Fruit fly (Drosophila melanogaster) whole organism, embryonic: ENCODE data around the gene CG16957.

Experiments
- Bgb ChIP-seq: fragments of 200-800 bp; sonication (Bioruptor generic); IDR thresholded peaks from 2 replicates; pipeline ENCODE4 v1.3.6; 2022; ENCODE audit warnings: missing biosample characterization, missing genetic modification characterization; ENCODE audit not compliant: partially characterized antibody
- CG1024 ChIP-seq: fragments of 200-800 bp; sonication (Bioruptor generic); IDR thresholded peaks from 2 replicates; pipeline ENCODE4 v1.3.6; 2022; ENCODE audit warnings: missing biosample characterization, missing genetic modification characterization
- CG10321 ChIP-seq: fragments of 200-800 bp; sonication (Bioruptor generic); IDR thresholded peaks from 2 replicates; pipeline ENCODE4 v1.3.6; 2022; ENCODE audit warnings: missing biosample characterization, missing genetic modification characterization
- CG10462 ChIP-seq: fragments of 200-800 bp; sonication (Bioruptor generic); optimal IDR thresholded peaks from 2 replicates; lab custom pipeline; 2016; ENCODE audit warnings: missing biosample characterization, missing genetic modification characterization
- CG10979 ChIP-seq: fragments of 200-800 bp; sonication (Bioruptor generic); optimal IDR thresholded peaks from 2 replicates; lab custom pipeline; 2018; ENCODE audit warnings: missing biosample characterization, mild to moderate bottlenecking, missing genetic modification characterization, moderate library complexity
- CG12104 ChIP-seq: fragments of 200-800 bp; sonication (Bioruptor generic); optimal IDR thresholded peaks from 3 replicates; lab custom pipeline; 2016; ENCODE audit warnings: missing biosample characterization, missing genetic modification characterization
- CG15011 ChIP-seq: fragments of 200-800 bp; sonication (Bioruptor generic); optimal IDR thresholded peaks from 3 replicates; lab custom pipeline; 2018; ENCODE audit warnings: missing biosample characterization, mild to moderate bottlenecking, missing genetic modification characterization
- CG16779 ChIP-seq: fragments of 200-800 bp; sonication (Bioruptor generic); IDR thresholded peaks from 2 replicates; pipeline ENCODE4 v1.3.6; 2022; ENCODE audit warnings: missing biosample characterization, missing genetic modification characterization
- CG16863 ChIP-seq: fragments of 200-800 bp; sonication (Bioruptor generic); optimal IDR thresholded peaks from 3 replicates; lab custom pipeline; 2016; ENCODE audit warnings: missing biosample characterization, missing genetic modification characterization
- CG2199 ChIP-seq: fragments of 200-800 bp; sonication (Bioruptor generic); IDR thresholded peaks from 3 replicates; pipeline ENCODE4 v1.3.6; 2022; ENCODE audit warnings: missing biosample characterization, missing genetic modification characterization
- CG2712 ChIP-seq: fragments of 200-800 bp; optimal IDR thresholded peaks from 3 replicates; lab custom pipeline; 2019; ENCODE audit warnings: missing biosample characterization, mild to moderate bottlenecking, missing genetic modification characterization, moderate library complexity
- CG2875 ChIP-seq: fragments of 200-800 bp; sonication (Bioruptor generic); optimal IDR thresholded peaks from 2 replicates; lab custom pipeline; 2017; ENCODE audit warnings: missing biosample characterization, mild to moderate bottlenecking, missing genetic modification characterization, missing genetic modification reagents
- CG3407 ChIP-seq: fragments of 200-800 bp; sonication (Bioruptor generic); optimal IDR thresholded peaks from 2 replicates; lab custom pipeline; 2018; ENCODE audit warnings: missing biosample characterization, mild to moderate bottlenecking, missing genetic modification characterization
- CG34224 ChIP-seq: fragments of 200-800 bp; sonication (Bioruptor generic); IDR thresholded peaks from 3 replicates; pipeline ENCODE4 v1.3.6; 2022; ENCODE audit warnings: missing biosample characterization, missing genetic modification characterization; ENCODE audit not compliant: partially characterized antibody
- CG4282 ChIP-seq: fragments of 200-800 bp; sonication (Bioruptor generic); optimal IDR thresholded peaks from 2 replicates; lab custom pipeline; 2016; ENCODE audit warnings: missing biosample characterization, missing genetic modification characterization
- CG4730 ChIP-seq: fragments of 200-800 bp; sonication (Bioruptor generic); IDR thresholded peaks from 2 replicates; pipeline ENCODE4 v1.3.6; 2022; ENCODE audit warnings: missing biosample characterization, missing genetic modification characterization
- CG6654 ChIP-seq: fragments of 200-800 bp; sonication (Bioruptor generic); optimal IDR thresholded peaks from 2 replicates; lab custom pipeline; 2017; ENCODE audit warnings: missing biosample characterization, mild to moderate bottlenecking, missing genetic modification characterization
- CG9609 ChIP-seq: fragments of 200-800 bp; sonication (Bioruptor generic); optimal IDR thresholded peaks from 3 replicates; lab custom pipeline; 2016; ENCODE audit warnings: missing biosample characterization, missing genetic modification characterization
- CG9727 ChIP-seq: fragments of 200-800 bp; sonication (Bioruptor generic); optimal IDR thresholded peaks from 3 replicates; lab custom pipeline; 2017; ENCODE audit warnings: missing biosample characterization, mild to moderate bottlenecking, missing genetic modification characterization
- Chrac-16 ChIP-seq: fragments of 200-800 bp; sonication (Bioruptor generic); optimal IDR thresholded peaks from 3 replicates; lab custom pipeline; 2016; ENCODE audit warnings: missing biosample characterization, missing genetic modification characterization
- Dek ChIP-seq: fragments of 200-800 bp; sonication (Bioruptor generic); optimal IDR thresholded peaks from 3 replicates; lab custom pipeline; 2019; ENCODE audit warnings: missing biosample characterization, mild to moderate bottlenecking, missing genetic modification characterization, moderate library complexity
- H15 ChIP-seq: fragments of 200-800 bp; sonication (Bioruptor generic); IDR thresholded peaks from 3 replicates; pipeline ENCODE4 v1.3.6; 2022; ENCODE audit warnings: missing biosample characterization, missing genetic modification characterization
- Hmr ChIP-seq: fragments of 200-800 bp; sonication (Bioruptor generic); optimal IDR thresholded peaks from 3 replicates; lab custom pipeline; 2017; ENCODE audit warnings: mild to moderate bottlenecking, missing biosample characterization, missing genetic modification reagents, missing genetic modification characterization
- Lim3 ChIP-seq: fragments of 200-800 bp; sonication (Bioruptor generic); IDR thresholded peaks from 2 replicates; pipeline ENCODE4 v1.3.6; 2022; ENCODE audit warnings: missing biosample characterization, missing genetic modification characterization
- Lpt ChIP-seq: fragments of >200 bp; optimal IDR thresholded peaks from 2 replicates; lab custom pipeline; 2018; ENCODE audit warnings: missing biosample characterization, missing genetic modification characterization
- MBD-R2 ChIP-seq: fragments of 200-800 bp; sonication (Bioruptor generic); IDR thresholded peaks from 2 replicates; pipeline ENCODE4 v1.3.6; 2022; ENCODE audit warnings: missing biosample characterization, missing genetic modification characterization
- Mad ChIP-seq: fragments of 200-800 bp; sonication (Bioruptor generic); optimal IDR thresholded peaks from 2 replicates; lab custom pipeline; 2016; ENCODE audit warnings: missing biosample characterization, missing genetic modification characterization
- Nf-YA ChIP-seq: fragments of 200-800 bp; sonication (Bioruptor generic); IDR thresholded peaks from 2 replicates; pipeline ENCODE4 v1.3.6; 2022; ENCODE audit warnings: missing biosample characterization, missing genetic modification characterization
- Six4 ChIP-seq: fragments of 200-800 bp; sonication (Bioruptor generic); optimal IDR thresholded peaks from 2 replicates; lab custom pipeline; 2016; ENCODE audit warnings: missing biosample characterization, missing genetic modification characterization
- Spps ChIP-seq: fragments of 200-800 bp; sonication (Bioruptor generic); optimal IDR thresholded peaks from 2 replicates; lab custom pipeline; 2018; ENCODE audit warnings: missing biosample characterization, mild to moderate bottlenecking, missing genetic modification characterization
- Tbp ChIP-seq: fragments of >200 bp; optimal IDR thresholded peaks from 2 replicates; lab custom pipeline; 2018; ENCODE audit warnings: missing biosample characterization, missing genetic modification characterization
- Xbp1 ChIP-seq: fragments of 200-800 bp; sonication (Bioruptor generic); optimal IDR thresholded peaks from 3 replicates; lab custom pipeline; 2016; ENCODE audit warnings: missing biosample characterization, mild to moderate bottlenecking, missing genetic modification characterization
- ash1 ChIP-seq: fragments of 200-800 bp; sonication (Bioruptor generic); optimal IDR thresholded peaks from 2 replicates; lab custom pipeline; 2018; ENCODE audit warnings: missing biosample characterization, mild to moderate bottlenecking, missing genetic modification characterization
- chinmo ChIP-seq: fragments of 200-800 bp; sonication (Bioruptor generic); IDR thresholded peaks from 4 replicates; pipeline ENCODE4 v1.3.6; 2022; ENCODE audit warnings: missing biosample characterization, missing genetic modification characterization; ENCODE audit not compliant: partially characterized antibody
- fd64A ChIP-seq: fragments of 200-800 bp; sonication (Bioruptor generic); optimal IDR thresholded peaks from 3 replicates; lab custom pipeline; 2018; ENCODE audit warnings: missing biosample characterization, mild to moderate bottlenecking, missing genetic modification characterization
- gfzf ChIP-seq: fragments of 200-800 bp; sonication (Bioruptor generic); optimal IDR thresholded peaks from 2 replicates; lab custom pipeline; 2016; ENCODE audit warnings: missing biosample characterization, mild to moderate bottlenecking, missing genetic modification characterization, moderate library complexity
- grn ChIP-seq: fragments of 200-800 bp; sonication (Bioruptor generic); optimal IDR thresholded peaks from 3 replicates; lab custom pipeline; 2017; ENCODE audit warnings: missing biosample characterization, missing genetic modification characterization
- gsb-n ChIP-seq: fragments of 200-800 bp; sonication (Bioruptor generic); optimal IDR thresholded peaks from 3 replicates; lab custom pipeline; 2018; ENCODE audit warnings: missing biosample characterization, mild to moderate bottlenecking, missing genetic modification characterization
- h ChIP-seq: fragments of >200 bp; optimal IDR thresholded peaks from 2 replicates; lab custom pipeline; 2017
- hkb ChIP-seq, 2 experiments: fragments of 200-800 bp in 1 of 2; fragments of >200 bp in 1 of 2; sonication (Bioruptor generic) in 1 of 2; IDR thresholded peaks in 1 of 2; optimal IDR thresholded peaks in 1 of 2; 2 replicates each; pipeline versions ENCODE4 v1.3.6 to Lab custom; 2017 to 2022; ENCODE audit warnings: missing biosample characterization in 1 of 2, missing genetic modification characterization in 1 of 2
- ind ChIP-seq: fragments of 200-800 bp; sonication (Bioruptor generic); optimal IDR thresholded peaks from 3 replicates; lab custom pipeline; 2016; ENCODE audit warnings: missing biosample characterization, missing genetic modification characterization
- jumu ChIP-seq: fragments of 200-800 bp; sonication (Bioruptor generic); optimal IDR thresholded peaks from 3 replicates; lab custom pipeline; 2016; ENCODE audit warnings: missing biosample characterization, missing genetic modification characterization
- nom ChIP-seq: fragments of 200-800 bp; sonication (Bioruptor generic); optimal IDR thresholded peaks from 2 replicates; lab custom pipeline; 2017; ENCODE audit warnings: missing biosample characterization, missing genetic modification characterization, mild to moderate bottlenecking, moderate library complexity, missing genetic modification reagents
- oc ChIP-seq: fragments of 200-800 bp; sonication (Bioruptor generic); optimal IDR thresholded peaks from 2 replicates; lab custom pipeline; 2018; ENCODE audit warnings: missing biosample characterization, mild to moderate bottlenecking, missing genetic modification characterization, moderate library complexity
- pfk ChIP-seq: fragments of 200-800 bp; sonication (Bioruptor generic); optimal IDR thresholded peaks from 2 replicates; lab custom pipeline; 2018; ENCODE audit warnings: missing biosample characterization, mild to moderate bottlenecking, missing genetic modification characterization, moderate library complexity
- shn ChIP-seq: fragments of 200-800 bp; sonication (Bioruptor generic); optimal IDR thresholded peaks from 3 replicates; lab custom pipeline; 2016; ENCODE audit warnings: missing biosample characterization, missing genetic modification characterization
- so ChIP-seq: fragments of 200-800 bp; sonication (Bioruptor generic); IDR thresholded peaks from 3 replicates; pipeline ENCODE4 v1.3.6; 2022; ENCODE audit warnings: missing biosample characterization, missing genetic modification characterization
- sr ChIP-seq: fragments of 200-800 bp; sonication (Bioruptor generic); IDR thresholded peaks from 3 replicates; pipeline ENCODE4 v1.3.6; 2022; ENCODE audit warnings: missing biosample characterization, missing genetic modification characterization
- tx ChIP-seq: fragments of 200-800 bp; sonication (Bioruptor generic); optimal IDR thresholded peaks from 2 replicates; lab custom pipeline; 2016; ENCODE audit warnings: missing biosample characterization, missing genetic modification characterization
- unc-4 ChIP-seq: fragments of 200-800 bp; sonication (Bioruptor generic); IDR thresholded peaks from 2 replicates; pipeline ENCODE4 v1.3.6; 2022; ENCODE audit warnings: missing biosample characterization, missing genetic modification characterization; ENCODE audit not compliant: partially characterized antibody
- wek ChIP-seq: fragments of 200-800 bp; sonication (Bioruptor generic); optimal IDR thresholded peaks from 3 replicates; lab custom pipeline; 2018; ENCODE audit warnings: missing biosample characterization, mild to moderate bottlenecking, missing genetic modification characterization, moderate library complexity
- wor ChIP-seq: fragments of 200-800 bp; sonication (Bioruptor generic); IDR thresholded peaks from 2 replicates; pipeline ENCODE4 v1.3.6; 2022; ENCODE audit warnings: missing biosample characterization, missing genetic modification characterization

Gene CG16957

DNA sequence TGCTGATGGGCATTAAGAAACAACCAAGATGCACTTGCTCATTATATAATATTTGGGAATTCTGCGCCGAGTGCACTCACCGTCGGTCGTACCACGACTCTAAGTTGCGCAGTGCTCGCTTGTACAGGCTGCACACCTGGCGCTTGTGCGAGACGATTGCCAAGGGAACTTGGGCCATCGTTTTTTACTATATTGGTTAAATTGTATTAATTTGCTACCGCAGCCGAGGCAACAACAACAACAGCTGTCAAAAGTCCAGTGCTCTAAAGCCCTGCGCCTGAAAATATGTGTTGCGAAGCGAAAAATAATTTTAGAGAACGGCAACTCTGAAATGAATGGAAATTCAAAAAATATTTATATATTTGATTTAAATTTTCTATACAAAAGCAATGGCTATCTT is 25.2 kb downstream of the CG16957 start, which contains the start of gene ND-B22 (continued):
- TF ChIP-seq h (no peak), CG16863 (no peak), Chrac-16 (peak; percentile 15), CG16779 (no peak), CG2875 (GFP tag; lab: Kevin White, UChicago) (no peak), sr (GFP tag; lab: Robert Waterston, UW) (no peak), Six4 (no peak), pfk (GFP tag; lab: Kevin White, UChicago) (no peak), Xbp1 (peak; percentile 55), jumu (no peak), so (GFP tag; lab: Robert Waterston, UW) (no peak), wor (GFP tag; lab: Robert Waterston, UW) (no peak), CG9609 (GFP tag; lab: Kevin White, UChicago) (no peak), CG15011 (GFP tag; lab: Kevin White, UChicago) (no peak), unc-4 (no peak), Lpt (GFP tag; lab: Kevin White, UChicago) (no peak), CG2712 (tag; lab: Kevin White, UChicago) (peak; percentile 42), Nf-YA (GFP tag; lab: Robert Waterston, UW) (no peak), chinmo (GFP tag; lab: Robert Waterston, UW) (no peak), nom (GFP tag; lab: Kevin White, UChicago) (peak; percentile 37), gsb-n (tag; lab: Kevin White, UChicago) (no peak), gfzf (GFP tag; lab: Kevin White, UChicago) (no peak), hkb (optimal IDR thresholded peaks at IDR 0.05; lab: Kevin White, UChicago) (no peak), hkb (GFP tag; IDR thresholded peaks at IDR 0.05; lab: Robert Waterston, UW) (peak; percentile 34; the same call in 1 of the 2 replicates), Spps (tag; lab: Kevin White, UChicago) (no peak), CG34224 (GFP tag; lab: Robert Waterston, UW) (peak; percentile 52; the same call in 1 of the 3 replicates), CG6654 (GFP tag; lab: Kevin White, UChicago) (no peak), H15 (no peak), MBD-R2 (GFP tag; lab: Robert Waterston, UW) (peak; percentile 85), CG10979 (tag; lab: Kevin White, UChicago) (peak; percentile 22), CG2199 (no peak), fd64A (no peak), oc (tag; lab: Kevin White, UChicago) (no peak), CG9727 (GFP tag; lab: Kevin White, UChicago) (no peak), CG10321 (no peak), Dek (tag; lab: Kevin White, UChicago) (peak; percentile 34), tx (GFP tag; lab: Kevin White, UChicago) (no peak), CG4282 (GFP tag; lab: Kevin White, UChicago) (no peak), shn (peak; percentile 6), CG3407 (GFP tag; lab: Kevin White, UChicago) (peak; percentile 26), Hmr (GFP tag; lab: Kevin White, UChicago) (peak; percentile 38), CG4730 (GFP tag; lab: Robert Waterston, UW) (no peak), CG1024 (no peak), grn (no peak), ind (GFP tag; lab: Kevin White, UChicago) (peak; percentile 46), ash1 (GFP tag; lab: Kevin White, UChicago) (no peak), Mad (GFP tag; lab: Kevin White, UChicago) (no peak), wek (GFP tag; lab: Kevin White, UChicago) (no peak), Bgb (peak; percentile 71), CG10462 (GFP tag; lab: Kevin White, UChicago) (no peak), CG12104 (GFP tag; lab: Kevin White, UChicago) (no peak), Lim3 (no peak), Tbp (GFP tag; lab: Kevin White, UChicago) (no peak)
